Fruit fly (Drosophila melanogaster) whole organism, embryonic: ENCODE results near the gene CG5435.

ENCODE experiments used
- Atf6 ChIP-seq: fragments of 200-800 bp; sonication (Bioruptor generic); IDR thresholded peaks from 2 replicates; pipeline ENCODE4 v1.3.6; 2022; ENCODE audit warnings: missing biosample characterization, missing genetic modification characterization
- Awh ChIP-seq: fragments of 200-800 bp; sonication (Bioruptor generic); IDR thresholded peaks from 2 replicates; pipeline ENCODE4, ENCODE4 v1.3.6; 2022; ENCODE audit warnings: missing biosample characterization, missing genetic modification characterization
- Bdp1 ChIP-seq: fragments of 200-800 bp; sonication (Bioruptor generic); optimal IDR thresholded peaks from 3 replicates; lab custom pipeline; 2016; ENCODE audit warnings: missing biosample characterization, missing genetic modification characterization
- Blimp-1 ChIP-seq: fragments of 200-800 bp; sonication (Bioruptor generic); optimal IDR thresholded peaks from 3 replicates; lab custom pipeline; 2018; ENCODE audit warnings: missing biosample characterization, missing genetic modification characterization, mild to moderate bottlenecking, moderate library complexity, missing genetic modification reagents
- CG11085 ChIP-seq: fragments of 200-800 bp; sonication (Bioruptor generic); IDR thresholded peaks from 2 replicates; pipeline ENCODE4 v1.3.6; 2022; ENCODE audit warnings: missing biosample characterization, missing genetic modification characterization
- CG11398 ChIP-seq: fragments of 200-800 bp; sonication (Bioruptor generic); optimal IDR thresholded peaks from 2 replicates; lab custom pipeline; 2016; ENCODE audit warnings: missing biosample characterization, missing genetic modification characterization
- CG11456 ChIP-seq: fragments of 200-800 bp; sonication (Bioruptor generic); IDR thresholded peaks from 3 replicates; pipeline ENCODE4 v1.3.6; 2022; ENCODE audit warnings: missing biosample characterization, missing genetic modification characterization
- CG11696 ChIP-seq: fragments of 200-800 bp; sonication (Bioruptor generic); IDR thresholded peaks from 2 replicates; pipeline ENCODE4 v1.3.6; 2022; ENCODE audit warnings: missing biosample characterization, missing genetic modification characterization
- CG12155 ChIP-seq: fragments of 200-800 bp; sonication (Bioruptor generic); optimal IDR thresholded peaks from 3 replicates; lab custom pipeline; 2016; ENCODE audit warnings: missing biosample characterization, missing genetic modification characterization
- CG12744 ChIP-seq: fragments of 200-800 bp; sonication (Bioruptor generic); optimal IDR thresholded peaks from 2 replicates; lab custom pipeline; 2016; ENCODE audit warnings: missing biosample characterization, missing genetic modification characterization
- CG14050 ChIP-seq: fragments of 200-800 bp; sonication (Bioruptor generic); IDR thresholded peaks from 3 replicates; pipeline ENCODE4 v1.3.6; 2022; ENCODE audit warnings: missing biosample characterization, missing genetic modification characterization
- CG14441 ChIP-seq: fragments of 200-800 bp; sonication (Bioruptor generic); IDR thresholded peaks from 2 replicates; pipeline ENCODE4 v1.3.6; 2022; ENCODE audit warnings: missing biosample characterization, missing genetic modification characterization
- CG16815 ChIP-seq: fragments of 200-800 bp; sonication (Bioruptor generic); optimal IDR thresholded peaks from 3 replicates; lab custom pipeline; 2017; ENCODE audit warnings: missing biosample characterization, mild to moderate bottlenecking, missing genetic modification characterization
- CG30020 ChIP-seq: fragments of 200-800 bp; optimal IDR thresholded peaks from 2 replicates; lab custom pipeline; 2019; ENCODE audit warnings: missing biosample characterization, mild to moderate bottlenecking, missing genetic modification characterization, moderate library complexity
- CG32532 ChIP-seq: fragments of 200-800 bp; sonication (Bioruptor generic); IDR thresholded peaks from 2 replicates; pipeline ENCODE4 v1.3.6; 2022; ENCODE audit warnings: missing biosample characterization, missing genetic modification characterization
- CG3726 ChIP-seq: fragments of 200-800 bp; sonication (Bioruptor generic); IDR thresholded peaks from 3 replicates; pipeline ENCODE4, ENCODE4 v1.3.6; 2022; ENCODE audit warnings: missing biosample characterization, missing genetic modification characterization
- CG3847 ChIP-seq: fragments of 200-800 bp; sonication (Bioruptor generic); IDR thresholded peaks from 2 replicates; pipeline ENCODE4 v1.3.6; 2022; ENCODE audit warnings: missing biosample characterization, missing genetic modification characterization
- CG4282 ChIP-seq: fragments of 200-800 bp; sonication (Bioruptor generic); optimal IDR thresholded peaks from 2 replicates; lab custom pipeline; 2016; ENCODE audit warnings: missing biosample characterization, missing genetic modification characterization
- CG5953 ChIP-seq: fragments of 200-800 bp; sonication (Bioruptor generic); IDR thresholded peaks from 2 replicates; pipeline ENCODE4 v1.3.6; 2022; ENCODE audit warnings: missing biosample characterization, missing genetic modification characterization
- CG6254 ChIP-seq: fragments of 200-800 bp; sonication (Bioruptor generic); optimal IDR thresholded peaks from 3 replicates; lab custom pipeline; 2017; ENCODE audit warnings: mild to moderate bottlenecking, missing biosample characterization, missing genetic modification reagents, missing genetic modification characterization
- CG6689 ChIP-seq: fragments of 200-800 bp; sonication (Bioruptor generic); IDR thresholded peaks from 2 replicates; pipeline ENCODE4 v1.3.6; 2022; ENCODE audit warnings: missing biosample characterization, missing genetic modification characterization
- CG7357 ChIP-seq: fragments of 200-800 bp; sonication (Bioruptor generic); IDR thresholded peaks from 3 replicates; pipeline ENCODE4 v1.3.6; 2022; ENCODE audit warnings: missing biosample characterization, missing genetic modification characterization
- CG7987 ChIP-seq: fragments of 200-800 bp; sonication (Bioruptor generic); optimal IDR thresholded peaks from 2 replicates; lab custom pipeline; 2018; ENCODE audit warnings: missing biosample characterization, mild to moderate bottlenecking, missing genetic modification characterization, moderate library complexity
- CG8281 ChIP-seq: fragments of 200-800 bp; sonication (Bioruptor generic); optimal IDR thresholded peaks from 2 replicates; lab custom pipeline; 2018; ENCODE audit warnings: missing biosample characterization, mild to moderate bottlenecking, missing genetic modification characterization, moderate library complexity
- CG9609 ChIP-seq: fragments of 200-800 bp; sonication (Bioruptor generic); optimal IDR thresholded peaks from 3 replicates; lab custom pipeline; 2016; ENCODE audit warnings: missing biosample characterization, missing genetic modification characterization
- CG9727 ChIP-seq: fragments of 200-800 bp; sonication (Bioruptor generic); optimal IDR thresholded peaks from 3 replicates; lab custom pipeline; 2017; ENCODE audit warnings: missing biosample characterization, mild to moderate bottlenecking, missing genetic modification characterization
- D19B ChIP-seq: fragments of 200-800 bp; sonication (Bioruptor generic); optimal IDR thresholded peaks from 2 replicates; lab custom pipeline; 2017; ENCODE audit warnings: missing biosample characterization, mild to moderate bottlenecking, missing genetic modification characterization
- Ets97D ChIP-seq: fragments of 200-800 bp; sonication (Bioruptor generic); optimal IDR thresholded peaks from 3 replicates; lab custom pipeline; 2016; ENCODE audit warnings: missing biosample characterization, missing genetic modification characterization
- Gug ChIP-seq: fragments of 200-800 bp; sonication (Bioruptor generic); IDR thresholded peaks from 4 replicates; pipeline ENCODE4 v1.3.6; 2022; ENCODE audit warnings: missing biosample characterization, missing genetic modification characterization
- Hand ChIP-seq: fragments of 200-800 bp; sonication (Bioruptor generic); optimal IDR thresholded peaks from 2 replicates; lab custom pipeline; 2017; ENCODE audit warnings: mild to moderate bottlenecking, missing biosample characterization, missing genetic modification reagents, missing genetic modification characterization
- Med ChIP-seq: fragments of 200-800 bp; sonication (Bioruptor generic); peaks from one replicate; lab custom pipeline; 2016; ENCODE audit warnings: missing biosample characterization, missing genetic modification characterization, mild to moderate bottlenecking, inconsistent platforms, moderate library complexity
- Tbp ChIP-seq: fragments of >200 bp; optimal IDR thresholded peaks from 2 replicates; lab custom pipeline; 2018; ENCODE audit warnings: missing biosample characterization, missing genetic modification characterization
- ab ChIP-seq: fragments of 200-800 bp; sonication (Bioruptor generic); optimal IDR thresholded peaks from 2 replicates; lab custom pipeline; 2016; ENCODE audit warnings: missing biosample characterization, missing genetic modification characterization
- ato ChIP-seq: fragments of 200-800 bp; sonication (Bioruptor generic); IDR thresholded peaks from 2 replicates; pipeline ENCODE4 v1.3.6; 2022; ENCODE audit warnings: missing biosample characterization, missing genetic modification characterization; ENCODE audit not compliant: partially characterized antibody
- bab2 ChIP-seq: fragments of 200-800 bp; sonication (Bioruptor generic); optimal IDR thresholded peaks from 2 replicates; lab custom pipeline; 2016; ENCODE audit warnings: missing biosample characterization, missing genetic modification characterization
- da ChIP-seq: fragments of 200-800 bp; sonication (Bioruptor generic); optimal IDR thresholded peaks from 2 replicates; lab custom pipeline; 2016; ENCODE audit warnings: missing biosample characterization, missing genetic modification characterization
- dm ChIP-seq: fragments of 200-800 bp; sonication (Bioruptor generic); optimal IDR thresholded peaks from 3 replicates; lab custom pipeline; 2016; ENCODE audit warnings: missing biosample characterization, missing genetic modification characterization
- dmrt11E ChIP-seq: fragments of 200-800 bp; sonication (Bioruptor generic); optimal IDR thresholded peaks from 3 replicates; lab custom pipeline; 2018; ENCODE audit warnings: missing biosample characterization, mild to moderate bottlenecking, missing genetic modification characterization, moderate library complexity
- fd96Cb ChIP-seq: fragments of 200-800 bp; sonication (Bioruptor generic); optimal IDR thresholded peaks from 2 replicates; lab custom pipeline; 2018; ENCODE audit warnings: missing biosample characterization, mild to moderate bottlenecking, missing genetic modification characterization, moderate library complexity
- grau ChIP-seq: fragments of 200-800 bp; optimal IDR thresholded peaks from 3 replicates; lab custom pipeline; 2019; ENCODE audit warnings: missing biosample characterization, mild to moderate bottlenecking, missing genetic modification characterization, moderate library complexity
- gt ChIP-seq: fragments of 200-800 bp; sonication (Bioruptor generic); IDR thresholded peaks from 2 replicates; pipeline ENCODE4 v1.3.6; 2022; ENCODE audit warnings: missing biosample characterization, missing genetic modification characterization
- ham ChIP-seq: fragments of 200-800 bp; sonication (Bioruptor generic); IDR thresholded peaks from 2 replicates; pipeline ENCODE4 v1.3.6; 2022; ENCODE audit warnings: missing biosample characterization, missing genetic modification characterization
- hkb ChIP-seq, 2 experiments: fragments of 200-800 bp in 1 of 2; fragments of >200 bp in 1 of 2; sonication (Bioruptor generic) in 1 of 2; IDR thresholded peaks in 1 of 2; optimal IDR thresholded peaks in 1 of 2; 2 replicates each; pipeline versions ENCODE4 v1.3.6 to Lab custom; 2017 to 2022; ENCODE audit warnings: missing biosample characterization in 1 of 2, missing genetic modification characterization in 1 of 2
- lola ChIP-seq, 3 experiments: fragments of >200 bp in 2 of 3; fragments of 200-800 bp in 1 of 3; sonication (Bioruptor generic) in 1 of 3; optimal IDR thresholded peaks; 2 replicates each; lab custom pipeline; 2017 to 2019; ENCODE audit warnings: missing biosample characterization in 3 of 3, missing genetic modification characterization in 3 of 3, mild to moderate bottlenecking in 1 of 3, moderate library complexity in 1 of 3
- mam ChIP-seq: fragments of 200-800 bp; sonication (Bioruptor generic); optimal IDR thresholded peaks from 3 replicates; lab custom pipeline; 2016; ENCODE audit warnings: missing biosample characterization, missing genetic modification characterization
- phol ChIP-seq: fragments of 200-800 bp; sonication (Bioruptor generic); optimal IDR thresholded peaks from 3 replicates; lab custom pipeline; 2018; ENCODE audit warnings: missing biosample characterization, mild to moderate bottlenecking, missing genetic modification characterization, moderate library complexity
- pita ChIP-seq: fragments of 200-800 bp; sonication (Bioruptor generic); optimal IDR thresholded peaks from 2 replicates; lab custom pipeline; 2017; ENCODE audit warnings: missing biosample characterization, mild to moderate bottlenecking, missing genetic modification characterization
- tll ChIP-seq, 2 experiments: fragments of 200-800 bp in 1 of 2; fragments of >200 bp in 1 of 2; sonication (Bioruptor generic) in 1 of 2; optimal IDR thresholded peaks; 2 replicates each; lab custom pipeline; 2017 to 2019; ENCODE audit warnings: missing biosample characterization in 2 of 2, missing genetic modification characterization in 2 of 2, mild to moderate bottlenecking in 1 of 2, moderate library complexity in 1 of 2
- tx ChIP-seq: fragments of 200-800 bp; sonication (Bioruptor generic); optimal IDR thresholded peaks from 2 replicates; lab custom pipeline; 2016; ENCODE audit warnings: missing biosample characterization, missing genetic modification characterization
- usp ChIP-seq: fragments of >200 bp; optimal IDR thresholded peaks from 2 replicates; lab custom pipeline; 2017; ENCODE audit warnings: missing biosample characterization, missing genetic modification characterization
- wek ChIP-seq: fragments of 200-800 bp; sonication (Bioruptor generic); optimal IDR thresholded peaks from 3 replicates; lab custom pipeline; 2018; ENCODE audit warnings: missing biosample characterization, mild to moderate bottlenecking, missing genetic modification characterization, moderate library complexity
- zen2 ChIP-seq: fragments of 200-800 bp; sonication (Bioruptor generic); IDR thresholded peaks from 3 replicates; pipeline ENCODE4 v1.3.6; 2022; ENCODE audit warnings: missing biosample characterization, missing genetic modification characterization; ENCODE audit not compliant: partially characterized antibody

The CG5435 gene

dm6 chr2L:12434535-12434938, 3.8 kb upstream of the CG5435 start, which contains the start of gene SC35 (continued):
- TF ChIP-seq gt (no peak), Gug (no peak), CG11085 (GFP tag; lab: Robert Waterston, UW) (no peak), CG6254 (GFP tag; lab: Kevin White, UChicago) (no peak), tll (GFP tag; optimal IDR thresholded peaks at IDR 0.05; lab: Kevin White, UChicago) (no peak), CG32532 (no peak), CG6689 (GFP tag; lab: Robert Waterston, UW) (no peak), CG7357 (GFP tag; lab: Robert Waterston, UW) (no peak), CG9727 (GFP tag; lab: Kevin White, UChicago) (no peak), mam (GFP tag; lab: Kevin White, UChicago) (no peak), Bdp1 (GFP tag; lab: Kevin White, UChicago) (no peak), hkb (optimal IDR thresholded peaks at IDR 0.05; lab: Kevin White, UChicago) (no peak), hkb (GFP tag; IDR thresholded peaks at IDR 0.05; lab: Robert Waterston, UW) (no peak), Tbp (GFP tag; lab: Kevin White, UChicago) (no peak), CG11456 (GFP tag; lab: Robert Waterston, UW) (no peak), CG14441 (GFP tag; lab: Robert Waterston, UW) (no peak), CG16815 (no peak), Med (GFP tag; lab: Kevin White, UChicago) (peak; percentile 61), CG4282 (GFP tag; lab: Kevin White, UChicago) (no peak), CG30020 (tag; lab: Kevin White, UChicago) (no peak), zen2 (no peak), lola (GFP tag; optimal IDR thresholded peaks at IDR 0.05; lab: Kevin White, UChicago) (no peak), grau (tag; lab: Kevin White, UChicago) (no peak), dm (GFP tag; lab: Kevin White, UChicago) (peak; percentile 83), Awh (GFP tag; lab: Robert Waterston, UW) (no peak), phol (tag; lab: Kevin White, UChicago) (no peak), CG8281 (no peak), fd96Cb (tag; lab: Kevin White, UChicago) (no peak), wek (GFP tag; lab: Kevin White, UChicago) (no peak), CG3726 (no peak), ab (GFP tag; lab: Kevin White, UChicago) (no peak), CG7987 (GFP tag; lab: Kevin White, UChicago) (peak; percentile 40), CG12744 (GFP tag; lab: Kevin White, UChicago) (no peak), CG5953 (no peak), pita (GFP tag; lab: Kevin White, UChicago) (no peak), Hand (GFP tag; lab: Kevin White, UChicago) (no peak), CG11398 (GFP tag; lab: Kevin White, UChicago) (no peak), D19B (GFP tag; lab: Kevin White, UChicago) (no peak), Blimp-1 (GFP tag; lab: Kevin White, UChicago) (no peak), bab2 (GFP tag; lab: Kevin White, UChicago) (no peak), usp (GFP tag; lab: Kevin White, UChicago) (no peak), dmrt11E (tag; lab: Kevin White, UChicago) (no peak), tx (no peak), CG11696 (GFP tag; lab: Robert Waterston, UW) (no peak), CG14050 (GFP tag; lab: Robert Waterston, UW) (no peak), da (no peak), Ets97D (GFP tag; lab: Kevin White, UChicago) (peak; percentile 11), CG9609 (no peak), CG12155 (no peak), Atf6 (GFP tag; lab: Robert Waterston, UW) (no peak), ham (GFP tag; lab: Robert Waterston, UW) (no peak), CG3847 (GFP tag; lab: Robert Waterston, UW) (no peak), ato (GFP tag; lab: Robert Waterston, UW) (no peak)
